Fruit fly (Drosophila melanogaster) whole organism, embryonic: Measurements from ENCODE around the gene Arc42.

Experiments
- CG10209 ChIP-seq: fragments of 200-800 bp; sonication (Bioruptor generic); optimal IDR thresholded peaks from 3 replicates; lab custom pipeline; 2017; ENCODE audit warnings: missing biosample characterization, mild to moderate bottlenecking, missing genetic modification characterization, missing genetic modification reagents
- CG1233 ChIP-seq: fragments of 200-800 bp; sonication (Bioruptor generic); optimal IDR thresholded peaks from 4 replicates; lab custom pipeline; 2018; ENCODE audit warnings: missing biosample characterization, mild to moderate bottlenecking, missing genetic modification characterization
- CG12659 ChIP-seq: fragments of 200-800 bp; sonication (Bioruptor generic); optimal IDR thresholded peaks from 3 replicates; lab custom pipeline; 2017; ENCODE audit warnings: mild to moderate bottlenecking, missing biosample characterization, missing genetic modification reagents, missing genetic modification characterization
- CG12744 ChIP-seq: fragments of 200-800 bp; sonication (Bioruptor generic); optimal IDR thresholded peaks from 2 replicates; lab custom pipeline; 2016; ENCODE audit warnings: missing biosample characterization, missing genetic modification characterization
- CG13424 ChIP-seq: fragments of 200-800 bp; sonication (Bioruptor generic); optimal IDR thresholded peaks from 2 replicates; lab custom pipeline; 2019; ENCODE audit warnings: missing biosample characterization, mild to moderate bottlenecking, missing genetic modification characterization, moderate library complexity
- CG13894 ChIP-seq: fragments of 200-800 bp; sonication (Bioruptor generic); optimal IDR thresholded peaks from 3 replicates; lab custom pipeline; 2018; ENCODE audit warnings: missing biosample characterization, mild to moderate bottlenecking, missing genetic modification characterization, moderate library complexity
- CG14050 ChIP-seq: fragments of 200-800 bp; sonication (Bioruptor generic); IDR thresholded peaks from 3 replicates; pipeline ENCODE4 v1.3.6; 2022; ENCODE audit warnings: missing biosample characterization, missing genetic modification characterization
- CG14667 ChIP-seq: fragments of 200-800 bp; sonication (Bioruptor generic); IDR thresholded peaks from 2 replicates; pipeline ENCODE4 v1.3.6; 2022; ENCODE audit warnings: missing biosample characterization, missing genetic modification characterization
- CG15269 ChIP-seq: fragments of 200-800 bp; sonication (Bioruptor generic); optimal IDR thresholded peaks from 2 replicates; lab custom pipeline; 2018; ENCODE audit warnings: missing biosample characterization, mild to moderate bottlenecking, missing genetic modification characterization, moderate library complexity
- CG15696 ChIP-seq: fragments of 200-800 bp; sonication (Bioruptor generic); optimal IDR thresholded peaks from 2 replicates; lab custom pipeline; 2019; ENCODE audit warnings: missing biosample characterization, mild to moderate bottlenecking, missing genetic modification characterization, moderate library complexity
- CG17568 ChIP-seq: fragments of 200-800 bp; sonication (Bioruptor generic); optimal IDR thresholded peaks from 2 replicates; lab custom pipeline; 2018; ENCODE audit warnings: missing biosample characterization, mild to moderate bottlenecking, missing genetic modification characterization, moderate library complexity
- CG1832 ChIP-seq: fragments of 200-800 bp; sonication (Bioruptor generic); optimal IDR thresholded peaks from 2 replicates; lab custom pipeline; 2017; ENCODE audit warnings: missing biosample characterization, mild to moderate bottlenecking, missing genetic modification characterization, inconsistent platforms
- CG2875 ChIP-seq: fragments of 200-800 bp; sonication (Bioruptor generic); optimal IDR thresholded peaks from 2 replicates; lab custom pipeline; 2017; ENCODE audit warnings: missing biosample characterization, mild to moderate bottlenecking, missing genetic modification characterization, missing genetic modification reagents
- CG32772 ChIP-seq: fragments of 200-800 bp; sonication (Bioruptor generic); IDR thresholded peaks from 2 replicates; pipeline ENCODE4 v1.3.6; 2022; ENCODE audit warnings: missing biosample characterization, missing genetic modification characterization
- CG3847 ChIP-seq: fragments of 200-800 bp; sonication (Bioruptor generic); IDR thresholded peaks from 2 replicates; pipeline ENCODE4 v1.3.6; 2022; ENCODE audit warnings: missing biosample characterization, missing genetic modification characterization
- CG43689 ChIP-seq: fragments of 200-800 bp; sonication (Bioruptor generic); IDR thresholded peaks from 2 replicates; pipeline ENCODE4 v1.3.6; 2022; ENCODE audit warnings: missing biosample characterization, missing genetic modification characterization
- CG5180 ChIP-seq: fragments of 200-800 bp; sonication (Bioruptor generic); optimal IDR thresholded peaks from 3 replicates; lab custom pipeline; 2017; ENCODE audit warnings: missing biosample characterization, missing genetic modification characterization, mild to moderate bottlenecking, moderate library complexity, missing genetic modification reagents
- CG6654 ChIP-seq: fragments of 200-800 bp; sonication (Bioruptor generic); optimal IDR thresholded peaks from 2 replicates; lab custom pipeline; 2017; ENCODE audit warnings: missing biosample characterization, mild to moderate bottlenecking, missing genetic modification characterization
- CG6765 ChIP-seq: fragments of 200-800 bp; sonication (Bioruptor generic); optimal IDR thresholded peaks from 3 replicates; lab custom pipeline; 2017; ENCODE audit warnings: missing biosample characterization, mild to moderate bottlenecking, missing genetic modification characterization
- CG6791 ChIP-seq: fragments of 200-800 bp; sonication (Bioruptor generic); IDR thresholded peaks from 3 replicates; pipeline ENCODE4 v1.3.6; 2022; ENCODE audit warnings: missing biosample characterization, missing genetic modification characterization; ENCODE audit not compliant: partially characterized antibody
- CG6854 ChIP-seq: fragments of 200-800 bp; sonication (Bioruptor generic); optimal IDR thresholded peaks from 3 replicates; lab custom pipeline; 2017; ENCODE audit warnings: missing biosample characterization, mild to moderate bottlenecking, missing genetic modification characterization
- CG7745 ChIP-seq: fragments of 200-800 bp; sonication (Bioruptor generic); optimal IDR thresholded peaks from 2 replicates; lab custom pipeline; 2018; ENCODE audit warnings: missing biosample characterization, mild to moderate bottlenecking, missing genetic modification characterization, moderate library complexity
- CG7839 ChIP-seq: fragments of 200-800 bp; sonication (Bioruptor generic); optimal IDR thresholded peaks from 3 replicates; lab custom pipeline; 2018; ENCODE audit warnings: missing biosample characterization, mild to moderate bottlenecking, missing genetic modification characterization, moderate library complexity
- CG8290 ChIP-seq, 3 experiments: fragments of 200-800 bp; sonication (Bioruptor generic); optimal IDR thresholded peaks; 2 replicates each; lab custom pipeline; 2016 to 2019; ENCODE audit warnings: missing biosample characterization in 3 of 3, missing genetic modification characterization in 3 of 3, mild to moderate bottlenecking in 2 of 3, moderate library complexity in 1 of 3
- CrebB ChIP-seq: fragments of 200-800 bp; sonication (Bioruptor generic); optimal IDR thresholded peaks from 3 replicates; lab custom pipeline; 2018; ENCODE audit warnings: missing biosample characterization, mild to moderate bottlenecking, missing genetic modification characterization
- D ChIP-seq, 2 experiments: fragments of 200-800 bp in 1 of 2; fragments of >200 bp in 1 of 2; sonication (Bioruptor generic) in 1 of 2; optimal IDR thresholded peaks; 2 replicates in 1 of 2; 3 replicates in 1 of 2; lab custom pipeline; 2017; ENCODE audit warnings: mild to moderate bottlenecking in 1 of 2, missing biosample characterization in 1 of 2, missing genetic modification characterization in 1 of 2, missing genetic modification reagents in 1 of 2
- Doc2 ChIP-seq: fragments of 200-800 bp; sonication (Bioruptor generic); IDR thresholded peaks from 2 replicates; pipeline ENCODE4 v1.3.6; 2022; ENCODE audit warnings: missing biosample characterization, missing genetic modification characterization
- E2f1 ChIP-seq: fragments of 200-800 bp; sonication (Bioruptor generic); IDR thresholded peaks from 2 replicates; pipeline ENCODE4 v1.3.6; 2022; ENCODE audit warnings: missing biosample characterization, missing genetic modification characterization
- ERR ChIP-seq: fragments of 200-800 bp; sonication (Bioruptor generic); optimal IDR thresholded peaks from 2 replicates; lab custom pipeline; 2016; ENCODE audit warnings: missing biosample characterization, missing genetic modification characterization
- Hey ChIP-seq: fragments of 200-800 bp; sonication (Bioruptor generic); optimal IDR thresholded peaks from 3 replicates; lab custom pipeline; 2018; ENCODE audit warnings: missing biosample characterization, mild to moderate bottlenecking, missing genetic modification characterization
- MBD-R2 ChIP-seq: fragments of 200-800 bp; sonication (Bioruptor generic); IDR thresholded peaks from 2 replicates; pipeline ENCODE4 v1.3.6; 2022; ENCODE audit warnings: missing biosample characterization, missing genetic modification characterization
- Mrtf ChIP-seq: fragments of 200-800 bp; sonication (Bioruptor generic); IDR thresholded peaks from 3 replicates; pipeline ENCODE4 v1.3.6; 2022; ENCODE audit warnings: missing biosample characterization, missing genetic modification characterization
- Optix ChIP-seq: fragments of 200-800 bp; sonication (Bioruptor generic); IDR thresholded peaks from 3 replicates; pipeline ENCODE4 v1.3.6; 2022; ENCODE audit warnings: missing biosample characterization, missing genetic modification characterization
- Sin3A ChIP-seq: fragments of >200 bp; optimal IDR thresholded peaks from 2 replicates; lab custom pipeline; 2018
- Spps ChIP-seq: fragments of 200-800 bp; sonication (Bioruptor generic); optimal IDR thresholded peaks from 2 replicates; lab custom pipeline; 2018; ENCODE audit warnings: missing biosample characterization, mild to moderate bottlenecking, missing genetic modification characterization
- chif ChIP-seq, 2 experiments: fragments of 200-800 bp; sonication (Bioruptor generic); optimal IDR thresholded peaks; 3 replicates each; lab custom pipeline; 2016; ENCODE audit warnings: missing biosample characterization in 2 of 2, missing genetic modification characterization in 2 of 2
- crc ChIP-seq: fragments of 200-800 bp; sonication (Bioruptor generic); optimal IDR thresholded peaks from 2 replicates; lab custom pipeline; 2016; ENCODE audit warnings: missing biosample characterization, missing genetic modification characterization
- dpn ChIP-seq, 2 experiments: fragments of 200-800 bp; sonication (Bioruptor generic); optimal IDR thresholded peaks; 3 replicates each; lab custom pipeline; 2016; ENCODE audit warnings: missing biosample characterization in 2 of 2, missing genetic modification characterization in 2 of 2
- fd64A ChIP-seq: fragments of 200-800 bp; sonication (Bioruptor generic); optimal IDR thresholded peaks from 3 replicates; lab custom pipeline; 2018; ENCODE audit warnings: missing biosample characterization, mild to moderate bottlenecking, missing genetic modification characterization
- gt ChIP-seq: fragments of 200-800 bp; sonication (Bioruptor generic); IDR thresholded peaks from 2 replicates; pipeline ENCODE4 v1.3.6; 2022; ENCODE audit warnings: missing biosample characterization, missing genetic modification characterization
- ken ChIP-seq: fragments of 200-800 bp; sonication (Bioruptor generic); IDR thresholded peaks from 3 replicates; pipeline ENCODE4 v1.3.6; 2022; ENCODE audit warnings: missing biosample characterization, missing genetic modification characterization
- pnt ChIP-seq: fragments of 200-800 bp; sonication (Bioruptor generic); optimal IDR thresholded peaks from 3 replicates; lab custom pipeline; 2016; ENCODE audit warnings: missing biosample characterization, missing genetic modification characterization
- rib ChIP-seq: fragments of 200-800 bp; sonication (Bioruptor generic); IDR thresholded peaks from 2 replicates; pipeline ENCODE4 v1.3.6; 2022; ENCODE audit warnings: missing biosample characterization, missing genetic modification characterization
- sens ChIP-seq: fragments of 200-800 bp; sonication (Bioruptor generic); peaks from one replicate; lab custom pipeline; 2016; ENCODE audit warnings: missing biosample characterization, missing genetic modification characterization
- sqz ChIP-seq: fragments of 200-800 bp; sonication (Bioruptor generic); optimal IDR thresholded peaks from 3 replicates; lab custom pipeline; 2018; ENCODE audit warnings: missing biosample characterization, mild to moderate bottlenecking, missing genetic modification characterization
- stc ChIP-seq: fragments of 200-800 bp; sonication (Bioruptor generic); IDR thresholded peaks from 2 replicates; pipeline ENCODE4 v1.3.6; 2022; ENCODE audit warnings: missing biosample characterization, missing genetic modification characterization
- unpg ChIP-seq: fragments of 200-800 bp; sonication (Bioruptor generic); optimal IDR thresholded peaks from 3 replicates; lab custom pipeline; 2018; ENCODE audit warnings: missing biosample characterization, mild to moderate bottlenecking, missing genetic modification characterization, moderate library complexity
- zen ChIP-seq: fragments of 200-800 bp; sonication (Bioruptor generic); optimal IDR thresholded peaks from 3 replicates; lab custom pipeline; 2018; ENCODE audit warnings: missing biosample characterization, mild to moderate bottlenecking, missing genetic modification characterization, moderate library complexity

Arc42 gene

dm6 chr3R:19880431-19880939 lies 2.9 kb downstream of the Arc42 start (continued):
- TF ChIP-seq CG6765 (GFP tag; lab: Kevin White, UChicago) (peak; percentile 66), CG10209 (GFP tag; lab: Kevin White, UChicago) (no peak), ken (GFP tag; lab: Robert Waterston, UW) (no peak), pnt (GFP tag; lab: Kevin White, UChicago) (peak; percentile 1), Spps (tag; lab: Kevin White, UChicago) (no peak), CG15269 (tag; lab: Kevin White, UChicago) (peak; percentile 75), CG17568 (GFP tag; lab: Kevin White, UChicago) (no peak), E2f1 (0 out of 2 replicates have a peak, but pooled peaks have one; percentile 33), CG6654 (GFP tag; lab: Kevin White, UChicago) (peak; percentile 13), unpg (peak; percentile 66), CG3847 (GFP tag; lab: Robert Waterston, UW) (peak; percentile 55), CG5180 (peak; percentile 40), CG7839 (tag; lab: Kevin White, UChicago) (peak; percentile 72), zen (tag; lab: Kevin White, UChicago) (no peak), ERR (GFP tag; lab: Kevin White, UChicago) (peak; percentile 44), Optix (0 out of 3 replicates have a peak, but pooled peaks have one; percentile 26), CG6791 (GFP tag; lab: Robert Waterston, UW) (no peak), sens (GFP tag; lab: Kevin White, UChicago) (peak; percentile 79), chif (GFP tag; optimal IDR thresholded peaks at IDR 0.05; lab: Kevin White, UChicago) (peak; percentile 13 to 24), CG14050 (peak; percentile 44; the same call in 2 of the 3 replicates), CG12659 (GFP tag; lab: Kevin White, UChicago) (peak; percentile 57), CG12744 (no peak), CG2875 (peak; percentile 7), CG7745 (no peak), CG1832 (no peak), stc (GFP tag; lab: Robert Waterston, UW) (no peak), Doc2 (no peak), CG6854 (GFP tag; lab: Kevin White, UChicago) (peak; percentile 22), CG8290 (GFP tag; optimal IDR thresholded peaks at IDR 0.05; lab: Kevin White, UChicago) (no peak), CG8290 (tag; optimal IDR thresholded peaks at IDR 0.05; lab: Kevin White, UChicago) (no peak), Hey (tag; lab: Kevin White, UChicago) (peak; percentile 9), CG13424 (peak; percentile 66), CG14667 (0 out of 2 replicates have a peak, but pooled peaks have one; percentile 5), MBD-R2 (no peak; the same call in 1 of the 2 replicates), CG1233 (GFP tag; lab: Kevin White, UChicago) (peak; percentile 48), rib (GFP tag; lab: Robert Waterston, UW) (no peak), CrebB (no peak), Sin3A (lab: Kevin White, UChicago) (no peak), CG43689 (GFP tag; lab: Robert Waterston, UW) (no peak), dpn (GFP tag; optimal IDR thresholded peaks at IDR 0.05; lab: Kevin White, UChicago) (peak; percentile 32 to 38), sqz (GFP tag; lab: Kevin White, UChicago) (peak; percentile 59), Mrtf (GFP tag; lab: Robert Waterston, UW) (no peak), crc (GFP tag; lab: Kevin White, UChicago) (no peak), CG13894 (tag; lab: Kevin White, UChicago) (no peak), fd64A (peak; percentile 53), CG32772 (GFP tag; lab: Robert Waterston, UW) (no peak), D (optimal IDR thresholded peaks at IDR 0.05; lab: Kevin White, UChicago) (no peak), D (GFP tag; optimal IDR thresholded peaks at IDR 0.05; lab: Kevin White, UChicago) (peak; percentile 29), gt (GFP tag; lab: Robert Waterston, UW) (no peak), CG15696 (tag; lab: Kevin White, UChicago) (no peak)
